Worm (Caenorhabditis elegans): ENCODE data around the gene W07A12.4.

The W07A12.4 gene

ce11 chrII:9143795-9144194, 2.3 kb upstream of the W07A12.4 start:
- TF ChIP-seq F16B12.6 (tag; optimal IDR thresholded peaks at IDR 0.05) (no peak), efl-1 (optimal IDR thresholded peaks at IDR 0.05) (no peak), efl-1 (GFP tag; optimal IDR thresholded peaks at IDR 0.05 in 1 of 2) (peak in 1 of 2 experiments; percentile 15)

- TF ChIP-seq lir-3 (tag; optimal IDR thresholded peaks at IDR 0.05; ENCODE audit: poor library complexity) = no peak
- TF ChIP-seq nhr-71 (tag; optimal IDR thresholded peaks at IDR 0.05) = peak; percentile 58
- TF ChIP-seq nhr-85 (tag) = no peak
- TF ChIP-seq fkh-8 (tag; optimal IDR thresholded peaks at IDR 0.05) = peak; percentile 81
- peak; percentile 3 for TF ChIP-seq lin-14 (GFP tag; optimal IDR thresholded peaks at IDR 0.05)
- no peak for TF ChIP-seq efl-3 (GFP tag; optimal IDR thresholded peaks at IDR 0.05)
- no peak for TF ChIP-seq lin-35 (GFP tag; optimal IDR thresholded peaks at IDR 0.05)
- TF ChIP-seq nhr-47 (tag; optimal IDR thresholded peaks at IDR 0.05) = peak; percentile 30
These were observed 1.7 kb upstream of the W07A12.4 start for ce11 chrII:9144366-9144765.

ce11 chrII:9148079-9148478, 2.0 kb downstream of the W07A12.4 start:
- TF ChIP-seq nhr-19 (GFP tag; conservative IDR thresholded peaks at IDR 0.05) = no peak
- no peak for TF ChIP-seq fkh-10 (GFP tag; optimal IDR thresholded peaks at IDR 0.05)
- no peak for TF ChIP-seq alr-1 (tag; optimal IDR thresholded peaks at IDR 0.05; ENCODE audit: borderline replicate concordance)
- TF ChIP-seq ceh-8 (GFP tag; optimal IDR thresholded peaks at IDR 0.05) = no peak
- TF ChIP-seq nhr-85 (tag) = no peak
- no peak for TF ChIP-seq fos-1 (tag; optimal IDR thresholded peaks at IDR 0.05)
- peak; percentile 19 for TF ChIP-seq lin-14 (GFP tag; optimal IDR thresholded peaks at IDR 0.05)
- peak in 1 of 6 experiments; percentile 64 for TF ChIP-seq elt-3 (tag; optimal IDR thresholded peaks at IDR 0.05)
- no peak for TF ChIP-seq nhr-76 (tag; optimal IDR thresholded peaks at IDR 0.05)
- TF ChIP-seq dsc-1 (tag; optimal IDR thresholded peaks at IDR 0.05) = no peak
- TF ChIP-seq fkh-4 (tag; optimal IDR thresholded peaks at IDR 0.05; ENCODE audit: borderline replicate concordance) = no peak
- TF ChIP-seq blmp-1 (tag; optimal IDR thresholded peaks at IDR 0.05) = peak; percentile 77
- no peak for TF ChIP-seq snpc-4 (tag; optimal IDR thresholded peaks at IDR 0.05)
- no peak for TF ChIP-seq egl-13 (tag; optimal IDR thresholded peaks at IDR 0.05)
- no peak for TF ChIP-seq rnt-1 (tag; optimal IDR thresholded peaks at IDR 0.05)
- no peak for TF ChIP-seq irx-1 (tag; optimal IDR thresholded peaks at IDR 0.05)
- TF ChIP-seq grh-1 (GFP tag; IDR thresholded peaks at IDR 0.05) = no peak

- TF ChIP-seq C04F5.9 (tag; optimal IDR thresholded peaks at IDR 0.05) (no peak), nhr-90 (tag; optimal IDR thresholded peaks at IDR 0.05; ENCODE audit: poor library complexity) (no peak), pag-3 (tag; optimal IDR thresholded peaks at IDR 0.05; ENCODE audit: borderline replicate concordance, insufficient read depth) (no peak), hlh-4 (tag; optimal IDR thresholded peaks at IDR 0.05) (no peak), mep-1 (tag; optimal IDR thresholded peaks at IDR 0.05) (no peak), C16A3.4 (tag; optimal IDR thresholded peaks at IDR 0.05) (no peak), sox-4 (tag; optimal IDR thresholded peaks at IDR 0.05) (no peak), ceh-88 (GFP tag; IDR thresholded peaks at IDR 0.05) (no peak), swsn-7 (tag; optimal IDR thresholded peaks at IDR 0.05) (no peak), ceh-63 (GFP tag; optimal IDR thresholded peaks at IDR 0.05) (no peak), fkh-8 (tag; optimal IDR thresholded peaks at IDR 0.05) (no peak), sptf-1 (tag; optimal IDR thresholded peaks at IDR 0.05) (no peak), aly-2 (tag; optimal IDR thresholded peaks at IDR 0.05) (no peak), tbx-2 (tag; optimal IDR thresholded peaks at IDR 0.05) (no peak), aha-1 (tag; optimal IDR thresholded peaks at IDR 0.05) (no peak), C34B4.2 (tag; optimal IDR thresholded peaks at IDR 0.05) (no peak)
These were observed 6.2 kb downstream of the W07A12.4 start, which contains the start of gene col-78 for ce11 chrII:9152231-9152630. TSS of gene col-78 (plus strand) at chrII:9152531.

Measured in whole organism, L1 larva.